Worm (Caenorhabditis elegans): ENCODE measurements around the gene C04G6.4.

C04G6.4 gene

ce11 chrII:5057315-5057714 is 25.9 kb downstream of the C04G6.4 start (continued):
- no peak for TF ChIP-seq Y5F2A.4 (GFP tag; optimal IDR thresholded peaks at IDR 0.05)
- TF ChIP-seq nhr-76 (tag; optimal IDR thresholded peaks at IDR 0.05), result no peak
- TF ChIP-seq ztf-11 (tag; optimal IDR thresholded peaks at IDR 0.05), result no peak
- peak; percentile 63 for TF ChIP-seq lin-29 (GFP tag; IDR thresholded peaks at IDR 0.05)
- 0 out of 4 replicates have a peak, but pooled peaks of 1 of the 2 experiments have one; percentile 34 for TF ChIP-seq madf-5 (GFP tag; IDR thresholded peaks at IDR 0.05)
- TF ChIP-seq zip-11 (GFP tag; IDR thresholded peaks at IDR 0.05), result 0 out of 2 replicates have a peak, but pooled peaks have one; percentile 21
- no peak for TF ChIP-seq mxl-2 (GFP tag; conservative IDR thresholded peaks at IDR 0.05)
- TF ChIP-seq unc-130 (GFP tag; optimal IDR thresholded peaks at IDR 0.05), result peak; percentile 45
- TF ChIP-seq nhr-42 (GFP tag; IDR thresholded peaks at IDR 0.05), result peak; percentile 72; the same call in 1 of the 2 replicates
- peak; percentile 40 for TF ChIP-seq spr-3 (GFP tag; optimal IDR thresholded peaks at IDR 0.05)
- peak; percentile 76 for TF ChIP-seq mep-1 (tag; optimal IDR thresholded peaks at IDR 0.05)
- TF ChIP-seq daf-16 (GFP tag; optimal IDR thresholded peaks at IDR 0.05), result peak; percentile 16 to 45
- TF ChIP-seq daf-16 (tag; optimal IDR thresholded peaks at IDR 0.05), result peak; percentile 55
- TF ChIP-seq ZK546.5 (tag; optimal IDR thresholded peaks at IDR 0.05), result no peak
- peak; percentile 63 for TF ChIP-seq Y48G9A.11 (GFP tag; IDR thresholded peaks at IDR 0.05)
- TF ChIP-seq hmg-1.1 (GFP tag; IDR thresholded peaks at IDR 0.05), result peak; percentile 75
- TF ChIP-seq hlh-30 (tag; optimal IDR thresholded peaks at IDR 0.05; ENCODE audit: insufficient read depth), result peak; percentile 51
- no peak for TF ChIP-seq php-3 (GFP tag; IDR thresholded peaks at IDR 0.05)
- TF ChIP-seq egl-43 (GFP tag; IDR thresholded peaks at IDR 0.05), result peak; percentile 88
- TF ChIP-seq zfp-3 (GFP tag; conservative IDR thresholded peaks at IDR 0.05), result peak; percentile 60; the same call in 1 of the 2 replicates
- peak; percentile 27 for TF ChIP-seq aha-1 (tag)
- TF ChIP-seq unc-39 (tag; optimal IDR thresholded peaks at IDR 0.05), result no peak
- TF ChIP-seq vab-7 (GFP tag; IDR thresholded peaks at IDR 0.05), result peak; percentile 61
- peak; percentile 54 for TF ChIP-seq dpl-1 (GFP tag; optimal IDR thresholded peaks at IDR 0.05)
- TF ChIP-seq nhr-28 (tag; optimal IDR thresholded peaks at IDR 0.05), result peak; percentile 38
- TF ChIP-seq fkh-10 (GFP tag; optimal IDR thresholded peaks at IDR 0.05), result no peak
- TF ChIP-seq lin-1 (GFP tag; IDR thresholded peaks at IDR 0.05), result peak; percentile 56; the same call in 1 of the 2 replicates
- TF ChIP-seq nhr-48 (tag; optimal IDR thresholded peaks at IDR 0.05), result peak; percentile 34
- no peak for TF ChIP-seq nhr-41 (GFP tag; IDR thresholded peaks at IDR 0.05)
- TF ChIP-seq lin-13 (GFP tag; optimal IDR thresholded peaks at IDR 0.05), result peak; percentile 30
- TF ChIP-seq ceh-20 (GFP tag; IDR thresholded peaks at IDR 0.05), result 0 out of 2 replicates have a peak, but pooled peaks have one; percentile 45
- TF ChIP-seq dmd-9 (GFP tag; IDR thresholded peaks at IDR 0.05), result peak; percentile 83
- no peak for TF ChIP-seq lin-15B (tag; optimal IDR thresholded peaks at IDR 0.05)
- no peak for TF ChIP-seq skn-1 (tag; optimal IDR thresholded peaks at IDR 0.05)
- TF ChIP-seq lim-7 (GFP tag; IDR thresholded peaks at IDR 0.05), result peak; percentile 80
- peak; percentile 77 for TF ChIP-seq snpc-1.2 (GFP tag; IDR thresholded peaks at IDR 0.05)
- peak; percentile 76 for TF ChIP-seq duxl-1 (tag; optimal IDR thresholded peaks at IDR 0.05; ENCODE audit: poor library complexity)
- peak; percentile 63 for TF ChIP-seq F10B5.3 (tag; optimal IDR thresholded peaks at IDR 0.05)
- no peak for TF ChIP-seq cey-2 (tag; optimal IDR thresholded peaks at IDR 0.05; ENCODE audit: borderline replicate concordance, insufficient read depth)
- no peak for TF ChIP-seq unc-62 (GFP tag; optimal IDR thresholded peaks at IDR 0.05 in 1 of 2)
- TF ChIP-seq unc-62 (tag; optimal IDR thresholded peaks at IDR 0.05), result no peak
- TF ChIP-seq aly-2 (tag; optimal IDR thresholded peaks at IDR 0.05), result no peak
- TF ChIP-seq lin-38 (GFP tag; IDR thresholded peaks at IDR 0.05), result peak; percentile 89
- 0 out of 2 replicates have a peak, but pooled peaks have one; percentile 11 for TF ChIP-seq Y75B8A.6 (GFP tag; IDR thresholded peaks at IDR 0.05)
- peak; percentile 83 for TF ChIP-seq arid-1 (GFP tag; conservative IDR thresholded peaks at IDR 0.05)
- peak; percentile 68 for TF ChIP-seq rbr-2 (tag; optimal IDR thresholded peaks at IDR 0.05)
- 0 out of 2 replicates have a peak, but pooled peaks have one; percentile 27 for TF ChIP-seq F26F4.8 (GFP tag; conservative IDR thresholded peaks at IDR 0.05)
- peak; percentile 50 for TF ChIP-seq spr-1 (tag; optimal IDR thresholded peaks at IDR 0.05)
- TF ChIP-seq set-16 (GFP tag; IDR thresholded peaks at IDR 0.05), result peak; percentile 20; the same call in 1 of the 2 replicates
- TF ChIP-seq hlh-11 (tag; optimal IDR thresholded peaks at IDR 0.05), result peak; percentile 75
- TF ChIP-seq F49E8.2 (tag; optimal IDR thresholded peaks at IDR 0.05; ENCODE audit: borderline replicate concordance), result peak; percentile 64
